Fruit fly (Drosophila melanogaster): ENCODE results near the gene dsx.

DNA sequence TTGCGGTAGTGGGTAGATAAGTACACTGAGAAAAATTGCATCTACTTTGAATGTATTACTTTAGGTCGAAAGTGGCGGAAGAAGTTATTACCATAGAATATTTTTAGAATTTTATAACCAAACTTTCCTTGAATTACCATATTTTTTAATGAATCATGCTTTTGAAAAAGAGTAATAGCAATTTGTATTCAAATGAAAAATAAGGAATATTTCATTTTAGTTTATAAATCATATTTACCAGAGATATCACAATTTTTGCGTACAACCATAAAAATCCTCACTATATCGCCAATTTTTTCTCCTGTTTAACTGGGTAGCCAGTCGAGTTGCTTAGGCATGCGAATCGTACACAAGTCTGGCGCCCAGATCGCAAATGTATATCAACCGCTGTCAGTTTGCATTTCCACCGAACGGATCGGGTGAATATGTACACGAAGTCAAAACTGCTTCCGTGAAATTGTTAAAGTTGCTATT is 2.5 kb upstream of the dsx start:
- no peak for TF ChIP-seq CG8478 (optimal IDR thresholded peaks at IDR 0.05)
- TF ChIP-seq CTCF (optimal IDR thresholded peaks at IDR 0.05) = no peak
